Fruit fly (Drosophila melanogaster): ENCODE data around the gene CG15012.

DNA sequence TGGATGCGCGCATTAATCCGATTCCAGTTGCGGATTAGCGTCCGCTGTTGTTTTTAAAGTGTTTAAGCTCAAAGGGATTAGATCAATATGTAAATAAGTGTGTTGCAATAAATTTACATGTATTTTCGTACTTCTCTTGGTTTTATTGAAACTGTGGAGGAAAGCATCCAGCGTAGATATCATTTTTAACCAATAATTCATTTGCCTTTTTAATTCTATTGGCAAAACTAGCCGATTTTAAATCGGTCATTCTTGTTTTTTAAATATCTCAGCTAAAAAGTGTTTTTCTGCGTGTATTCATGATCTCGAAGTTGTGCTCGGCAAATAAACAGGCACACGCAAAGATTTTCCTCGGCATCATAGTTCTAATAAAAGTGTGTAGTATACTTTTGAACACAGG, 1.3 kb upstream of the CG15012 start:
- TF ChIP-seq CG8478 (optimal IDR thresholded peaks at IDR 0.05) (no peak), usp (GFP tag; optimal IDR thresholded peaks at IDR 0.05) (no peak), Dll (optimal IDR thresholded peaks at IDR 0.05) (no peak), pan (optimal IDR thresholded peaks at IDR 0.05) (no peak), EcR (GFP tag; optimal IDR thresholded peaks at IDR 0.05) (no peak), psq (optimal IDR thresholded peaks at IDR 0.05) (no peak)

Data from whole organism.